Fruit fly (Drosophila melanogaster): ENCODE results near the gene CG10026.

The CG10026 gene

dm6 chr2L:19422642-19423041 is 31.4 kb upstream of the CG10026 start:
- TF ChIP-seq dl (GFP tag; optimal IDR thresholded peaks at IDR 0.05; ENCODE audit: insufficient read depth in 1 of 2, partially characterized antibody in 2 of 2) (no peak), usp (GFP tag; optimal IDR thresholded peaks at IDR 0.05) (no peak)

dm6 chr2L:19423467-19424122 is 30.5 kb upstream of the CG10026 start, which contains the start of the genes Alp12 and CG13085:
Gene Alp12 (plus strand): TSS chr2L:19424050.
Gene CG13085 (plus strand): TSS chr2L:19424050.
- TF ChIP-seq Myc (optimal IDR thresholded peaks at IDR 0.05) (no peak), woc (GFP tag; optimal IDR thresholded peaks at IDR 0.05) (peak; percentile 73), tai (GFP tag; optimal IDR thresholded peaks at IDR 0.05) (no peak), Hr83 (GFP tag; optimal IDR thresholded peaks at IDR 0.05; ENCODE audit: poor library complexity, severe bottlenecking) (peak; percentile 87), foxo (GFP tag; optimal IDR thresholded peaks at IDR 0.05) (peak; percentile 29 to 94), pan (optimal IDR thresholded peaks at IDR 0.05) (no peak), jim (GFP tag; optimal IDR thresholded peaks at IDR 0.05) (no peak), dl (GFP tag; optimal IDR thresholded peaks at IDR 0.05; ENCODE audit: insufficient read depth in 1 of 2, partially characterized antibody in 2 of 2) (peak; percentile 89 to 97), Dfd (GFP tag; optimal IDR thresholded peaks at IDR 0.05) (no peak), Rel (GFP tag; optimal IDR thresholded peaks at IDR 0.05) (peak; percentile 60), Rel (tag; optimal IDR thresholded peaks at IDR 0.05) (peak; percentile 58), dsf (GFP tag; optimal IDR thresholded peaks at IDR 0.05; ENCODE audit: borderline replicate concordance) (peak; percentile 62), sage (GFP tag; optimal IDR thresholded peaks at IDR 0.05) (peak; percentile 80), Jra (GFP tag; optimal IDR thresholded peaks at IDR 0.05) (peak; percentile 73), lola (GFP tag; optimal IDR thresholded peaks at IDR 0.05) (no peak), Abd-B (GFP tag; optimal IDR thresholded peaks at IDR 0.05) (no peak), brk (GFP tag; optimal IDR thresholded peaks at IDR 0.05) (peak; percentile 83), CG32264 (GFP tag; optimal IDR thresholded peaks at IDR 0.05) (peak; percentile 65), CG9705 (GFP tag; optimal IDR thresholded peaks at IDR 0.05) (peak; percentile 81), HLH106 (tag; optimal IDR thresholded peaks at IDR 0.05) (peak; percentile 93), dmrt93B (GFP tag; optimal IDR thresholded peaks at IDR 0.05) (peak; percentile 90), usp (GFP tag; optimal IDR thresholded peaks at IDR 0.05) (no peak), h (GFP tag; optimal IDR thresholded peaks at IDR 0.05) (peak; percentile 94), rgr (GFP tag; optimal IDR thresholded peaks at IDR 0.05) (peak; percentile 94), psq (GFP tag; optimal IDR thresholded peaks at IDR 0.05) (peak; percentile 90), N (GFP tag; optimal IDR thresholded peaks at IDR 0.05) (no peak), Sp1 (GFP tag; optimal IDR thresholded peaks at IDR 0.05) (peak; percentile 96), Vsx2 (GFP tag; optimal IDR thresholded peaks at IDR 0.05; ENCODE audit: partially characterized antibody) (peak; percentile 45), br (GFP tag; optimal IDR thresholded peaks at IDR 0.05) (peak; percentile 92), Dif (GFP tag; optimal IDR thresholded peaks at IDR 0.05; ENCODE audit: partially characterized antibody) (peak; percentile 98), Hnf4 (GFP tag; optimal IDR thresholded peaks at IDR 0.05) (peak; percentile 84), ey (GFP tag; optimal IDR thresholded peaks at IDR 0.05) (peak; percentile 94), fru (GFP tag; optimal IDR thresholded peaks at IDR 0.05) (peak; percentile 96), CrebA (GFP tag; optimal IDR thresholded peaks at IDR 0.05; ENCODE audit: borderline replicate concordance) (no peak), Mio (GFP tag; optimal IDR thresholded peaks at IDR 0.05) (peak; percentile 33), GATAd (GFP tag; optimal IDR thresholded peaks at IDR 0.05) (no peak), sv (GFP tag; optimal IDR thresholded peaks at IDR 0.05) (peak; percentile 97), Hr78 (GFP tag; optimal IDR thresholded peaks at IDR 0.05) (no peak), OdsH (GFP tag; optimal IDR thresholded peaks at IDR 0.05) (peak; percentile 94)
